Worm (Caenorhabditis elegans) whole organism, young adult: ENCODE data around the gene hpk-1.

Experiments used
- B0336.3 ChIP-seq: fragments of 200-800 bp; sonication (Bioruptor generic); IDR thresholded peaks from 2 replicates; pipeline ENCODE4 v1.3.6; 2022; ENCODE audit warnings: missing genetic modification characterization, missing compliant biosample characterization
- C06A6.2 ChIP-seq: fragments of 200-800 bp; sonication (Bioruptor generic); conservative IDR thresholded peaks from 2 replicates; pipeline ENCODE4 v1.3.6; 2022; ENCODE audit warnings: missing genetic modification characterization, missing compliant biosample characterization
- F57A8.1 ChIP-seq: fragments of 200-800 bp; sonication (Bioruptor generic); optimal IDR thresholded peaks from 2 replicates; lab custom pipeline; 2018; ENCODE audit warnings: mild to moderate bottlenecking, missing genetic modification characterization, moderate library complexity, missing compliant biosample characterization
- F57C9.4 ChIP-seq: sonication (generic microtip); optimal IDR thresholded peaks from 2 replicates; lab custom pipeline; 2017; ENCODE audit warnings: mild to moderate bottlenecking, missing genetic modification characterization, missing compliant biosample characterization
- K12H6.12 ChIP-seq: fragments of 200-800 bp; sonication (Bioruptor generic); optimal IDR thresholded peaks from 2 replicates; lab custom pipeline; 2018; ENCODE audit warnings: mild to moderate bottlenecking, missing genetic modification characterization, missing compliant biosample characterization
- T07F8.4 ChIP-seq: sonication (generic microtip); optimal IDR thresholded peaks from 2 replicates; lab custom pipeline; 2016; ENCODE audit warnings: mild to moderate bottlenecking, missing genetic modification characterization, moderate library complexity, missing compliant biosample characterization
- Y53F4B.3 ChIP-seq: fragments of 200-800 bp; sonication (Bioruptor generic); IDR thresholded peaks from 2 replicates; pipeline ENCODE4 v1.3.6; 2022; ENCODE audit warnings: missing genetic modification reagents, missing genetic modification characterization, missing compliant biosample characterization
- aptf-2 ChIP-seq: fragments of 200-800 bp; sonication (Bioruptor generic); conservative IDR thresholded peaks from 2 replicates; pipeline ENCODE4 v1.3.6; 2022; ENCODE audit warnings: missing genetic modification reagents, missing genetic modification characterization, missing compliant biosample characterization
- atf-7 ChIP-seq: sonication (generic microtip); optimal IDR thresholded peaks from 2 replicates; lab custom pipeline; 2017; ENCODE audit warnings: mild to moderate bottlenecking, missing genetic modification characterization, missing compliant biosample characterization
- attf-5 ChIP-seq: fragments of 200-800 bp; sonication (Bioruptor generic); optimal IDR thresholded peaks from 2 replicates; lab custom pipeline; 2018; ENCODE audit warnings: mild to moderate bottlenecking, missing genetic modification characterization, missing compliant biosample characterization
- cebp-1 ChIP-seq, 2 experiments: fragments of 200-800 bp in 1 of 2; sonication (Bioruptor generic) in 1 of 2; sonication (generic microtip) in 1 of 2; IDR thresholded peaks in 1 of 2; optimal IDR thresholded peaks in 1 of 2; 2 replicates each; pipeline versions ENCODE4 v1.3.6 to Lab custom; 2017 to 2022; ENCODE audit warnings: missing compliant biosample characterization in 2 of 2, missing genetic modification characterization in 2 of 2, mild to moderate bottlenecking in 1 of 2, missing genetic modification reagents in 1 of 2, moderate library complexity in 1 of 2
- cebp-2 ChIP-seq: fragments of 200-800 bp; sonication (Bioruptor generic); IDR thresholded peaks from 2 replicates; pipeline ENCODE4 v1.3.6; 2022; ENCODE audit warnings: missing genetic modification characterization, missing compliant biosample characterization
- ceh-27 ChIP-seq: fragments of 200-800 bp; sonication (Bioruptor generic); optimal IDR thresholded peaks from 2 replicates; lab custom pipeline; 2018; ENCODE audit warnings: mild to moderate bottlenecking, missing genetic modification characterization, moderate library complexity, missing compliant biosample characterization
- ceh-40 ChIP-seq: fragments of 200-800 bp; sonication (Bioruptor generic); IDR thresholded peaks from 2 replicates; pipeline ENCODE4 v1.3.6; 2022; ENCODE audit warnings: missing genetic modification characterization, missing compliant biosample characterization
- dox-1 ChIP-seq: fragments of 200-800 bp; sonication (Bioruptor generic); IDR thresholded peaks from 2 replicates; pipeline ENCODE4 v1.3.6; 2022; ENCODE audit warnings: missing genetic modification reagents, missing genetic modification characterization, missing compliant biosample characterization
- egrh-3 ChIP-seq: fragments of 200-800 bp; sonication (Bioruptor generic); IDR thresholded peaks from 2 replicates; pipeline ENCODE4 v1.3.6; 2022; ENCODE audit warnings: missing genetic modification reagents, missing genetic modification characterization, missing compliant biosample characterization
- hmg-1.2 ChIP-seq: fragments of 200-800 bp; sonication (Bioruptor generic); IDR thresholded peaks from 2 replicates; pipeline ENCODE4 v1.3.6; 2022; ENCODE audit warnings: missing genetic modification reagents, missing genetic modification characterization, missing compliant biosample characterization
- hrde-1 ChIP-seq: sonication (generic microtip); optimal IDR thresholded peaks from 2 replicates; lab custom pipeline; 2016; ENCODE audit warnings: missing genetic modification characterization, mild to moderate bottlenecking, missing compliant biosample characterization, moderate library complexity, missing genotype, missing genetic modification reagents, borderline replicate concordance
- let-526 ChIP-seq: fragments of 200-800 bp; sonication (Bioruptor generic); IDR thresholded peaks from 2 replicates; pipeline ENCODE4 v1.3.6; 2022; ENCODE audit warnings: missing genetic modification reagents, missing genetic modification characterization, missing compliant biosample characterization
- let-607 ChIP-seq, 2 experiments: fragments of 200-800 bp in 1 of 2; sonication (Bioruptor generic) in 1 of 2; sonication (generic microtip) in 1 of 2; optimal IDR thresholded peaks; 2 replicates each; lab custom pipeline; 2016 to 2018; ENCODE audit warnings: mild to moderate bottlenecking in 2 of 2, missing compliant biosample characterization in 2 of 2, missing genetic modification characterization in 2 of 2, moderate library complexity in 2 of 2, missing genotype in 1 of 2
- lin-40 ChIP-seq: sonication (generic microtip); optimal IDR thresholded peaks from 2 replicates; lab custom pipeline; 2016; ENCODE audit warnings: missing genetic modification characterization, mild to moderate bottlenecking, missing compliant biosample characterization, missing genotype, missing genetic modification reagents
- lir-1 ChIP-seq: fragments of 200-800 bp; sonication (Bioruptor generic); conservative IDR thresholded peaks from 2 replicates; pipeline ENCODE4 v1.3.6; 2022; ENCODE audit warnings: missing genetic modification reagents, missing genetic modification characterization, missing compliant biosample characterization
- madf-10 ChIP-seq: sonication (generic microtip); optimal IDR thresholded peaks from 2 replicates; lab custom pipeline; 2016; ENCODE audit warnings: mild to moderate bottlenecking, missing genetic modification characterization, missing compliant biosample characterization
- madf-6 ChIP-seq: fragments of 200-800 bp; sonication (Bioruptor generic); IDR thresholded peaks from 2 replicates; pipeline ENCODE4 v1.3.6; 2022; ENCODE audit warnings: missing genetic modification reagents, missing genetic modification characterization, missing compliant biosample characterization
- nfya-2 ChIP-seq: fragments of 200-800 bp; sonication (Bioruptor generic); IDR thresholded peaks from 2 replicates; pipeline ENCODE4 v1.3.6; 2022; ENCODE audit warnings: missing genetic modification reagents, missing genetic modification characterization, missing compliant biosample characterization
- nhr-80 ChIP-seq: sonication (generic microtip); optimal IDR thresholded peaks from 2 replicates; lab custom pipeline; 2016; ENCODE audit warnings: missing genetic modification characterization, missing compliant biosample characterization
- rcor-1 ChIP-seq: fragments of 200-800 bp; sonication (Bioruptor generic); IDR thresholded peaks from 2 replicates; pipeline ENCODE4 v1.3.6; 2022; ENCODE audit warnings: missing genetic modification reagents, missing genetic modification characterization, missing compliant biosample characterization
- rpc-1 ChIP-seq, 2 experiments: fragments of 150-350 bp in 1 of 2; sonication (generic microtip) in 1 of 2; optimal IDR thresholded peaks; 2 replicates each; lab custom pipeline; 2014 to 2018; ENCODE audit warnings: missing biosample characterization in 1 of 2, missing genetic modification characterization in 1 of 2, missing genetic modification reagents in 1 of 2, missing genotype in 1 of 2
- tbx-9 ChIP-seq: sonication (generic microtip); optimal IDR thresholded peaks from 2 replicates; lab custom pipeline; 2016; ENCODE audit warnings: borderline replicate concordance, missing genetic modification characterization, inconsistent platforms, missing compliant biosample characterization
- xnd-1 ChIP-seq: sonication (generic microtip); optimal IDR thresholded peaks from 2 replicates; lab custom pipeline; 2016; ENCODE audit warnings: missing genotype, missing genetic modification reagents, missing genetic modification characterization, missing compliant biosample characterization
- zfh-2 ChIP-seq: fragments of 200-800 bp; sonication (Bioruptor generic); conservative IDR thresholded peaks from 2 replicates; pipeline ENCODE4 v1.3.6; 2022; ENCODE audit warnings: missing genetic modification reagents, missing genetic modification characterization, missing compliant biosample characterization
- ztf-25 ChIP-seq: fragments of 200-800 bp; sonication (Bioruptor generic); IDR thresholded peaks from 2 replicates; pipeline ENCODE4 v1.3.6; 2022; ENCODE audit warnings: missing genetic modification reagents, missing genetic modification characterization, missing compliant biosample characterization

Gene hpk-1

ce11 chrX:4263820-4264219, 46.7 kb upstream of the hpk-1 start:
- no peak for TF ChIP-seq atf-7 (tag; lab: Kevin White, UChicago)
- no peak for TF ChIP-seq tbx-9 (tag; lab: Kevin White, UChicago)
- TF ChIP-seq K12H6.12 (tag; lab: Kevin White, UChicago): no peak
- TF ChIP-seq rcor-1: no peak
- no peak for TF ChIP-seq hrde-1 (tag; lab: Kevin White, UChicago)
- no peak for TF ChIP-seq zfh-2

- TF ChIP-seq T07F8.4 (no peak), aptf-2 (GFP tag; lab: Robert Waterston, UW) (0 out of 2 replicates have a peak, but pooled peaks have one; percentile 47), let-607 (tag; optimal IDR thresholded peaks at IDR 0.05; lab: Kevin White, UChicago) (peak in 1 of 2 experiments; percentile 8), nfya-2 (GFP tag; lab: Robert Waterston, UW) (no peak), B0336.3 (GFP tag; lab: Robert Waterston, UW) (no peak), Y53F4B.3 (GFP tag; lab: Robert Waterston, UW) (no peak), lir-1 (GFP tag; lab: Robert Waterston, UW) (no peak), xnd-1 (no peak), attf-5 (peak; percentile 19), madf-10 (tag; lab: Kevin White, UChicago) (no peak), hmg-1.2 (GFP tag; lab: Robert Waterston, UW) (peak; percentile 56; the same call in 1 of the 2 replicates), ztf-25 (GFP tag; lab: Robert Waterston, UW) (no peak), F57C9.4 (tag; lab: Kevin White, UChicago) (no peak), K12H6.12 (tag; lab: Kevin White, UChicago) (no peak), C06A6.2 (GFP tag; lab: Robert Waterston, UW) (no peak), nhr-80 (tag; lab: Kevin White, UChicago) (peak; percentile 16), F57A8.1 (no peak), let-526 (GFP tag; lab: Robert Waterston, UW) (no peak), cebp-1 (GFP tag; IDR thresholded peaks at IDR 0.05; lab: Robert Waterston, UW) (no peak), cebp-1 (tag; optimal IDR thresholded peaks at IDR 0.05; lab: Kevin White, UChicago) (no peak), lin-40 (peak; percentile 28)
Measured at ce11 chrX:4260297-4260696, 43.2 kb upstream of the hpk-1 start, which contains the start of gene C52B9.4. Gene C52B9.4, plus strand, starts transcription at chrX:4260652.

ce11 chrX:4256761-4257160, 39.7 kb upstream of the hpk-1 start, which contains the start of gene srv-6:
Gene srv-6, plus strand, starts transcription at chrX:4257061.
- no peak for TF ChIP-seq cebp-2 (GFP tag; lab: Robert Waterston, UW)

DNA sequence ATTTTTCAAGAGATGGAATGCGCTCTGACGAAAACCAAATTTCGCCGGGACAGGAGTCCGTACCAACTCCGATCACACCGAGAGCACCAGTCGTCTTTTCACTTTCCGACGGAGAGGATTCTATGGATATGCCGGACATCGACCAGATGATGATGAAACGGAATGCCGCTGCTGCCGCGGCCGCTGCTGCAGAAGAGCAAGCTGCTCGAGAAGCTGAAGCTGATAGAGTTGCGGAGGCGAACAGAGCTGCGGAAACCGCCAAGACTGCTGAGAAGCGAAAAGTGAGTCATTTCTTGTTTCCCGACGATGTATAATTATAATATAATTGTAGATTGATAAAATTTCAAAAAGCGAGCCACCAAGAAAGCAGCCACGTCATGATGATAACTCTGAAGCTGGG, 38.3 kb upstream of the hpk-1 start:
- TF ChIP-seq egrh-3 (GFP tag; lab: Robert Waterston, UW) (peak; percentile 71), madf-6 (GFP tag; lab: Robert Waterston, UW) (no peak)

DNA sequence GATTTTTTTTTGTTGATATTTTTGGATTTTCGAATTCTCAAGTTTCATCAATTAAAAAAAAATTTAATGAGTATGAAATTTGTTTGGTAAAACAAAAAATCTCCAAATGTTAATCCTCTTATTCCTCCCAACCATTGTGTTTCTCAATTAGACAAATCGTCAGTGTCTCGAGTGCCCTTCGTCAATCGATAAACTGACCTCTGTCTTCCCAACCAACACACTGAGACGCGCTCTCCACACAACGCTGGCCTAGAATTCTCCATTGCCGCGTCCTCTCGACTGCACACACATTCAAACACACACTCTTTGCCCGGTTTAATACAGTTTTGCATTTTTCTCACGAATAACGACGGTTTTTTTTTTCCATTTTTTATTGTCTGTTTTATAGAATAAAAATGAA, 37.7 kb upstream of the hpk-1 start, which contains the start of gene taf-11.1:
taf-11.1 (plus strand) TSS at position 389 of the 400 bp plus-strand sequence.
- 0 out of 2 replicates have a peak, but pooled peaks have one; percentile 8 for TF ChIP-seq dox-1 (GFP tag; lab: Robert Waterston, UW)
- TF ChIP-seq ceh-27 (GFP tag; lab: Kevin White, UChicago): peak; percentile 3
- TF ChIP-seq rpc-1 (optimal IDR thresholded peaks at IDR 0.05; lab: Kevin White, UChicago): no peak
- TF ChIP-seq rpc-1 (tag; optimal IDR thresholded peaks at IDR 0.05; lab: Kevin White, UChicago): no peak
- peak; percentile 44 for TF ChIP-seq nhr-80 (tag; lab: Kevin White, UChicago)
- peak; percentile 33; the same call in 1 of the 2 replicates for TF ChIP-seq hmg-1.2 (GFP tag; lab: Robert Waterston, UW)
- TF ChIP-seq ceh-40 (GFP tag; lab: Robert Waterston, UW): no peak
